Fruit fly (Drosophila melanogaster): Measurements from ENCODE around the gene Pxt.

The Pxt gene

dm6 chr3R:17680268-17680638 lies 39.0 kb upstream of the Pxt start:
- TF ChIP-seq Mnt (GFP tag; optimal IDR thresholded peaks at IDR 0.05) (no peak), ovo (GFP tag; optimal IDR thresholded peaks at IDR 0.05) (no peak), cnc (optimal IDR thresholded peaks at IDR 0.05) (no peak), tj (GFP tag; optimal IDR thresholded peaks at IDR 0.05) (no peak), CG33017 (tag; optimal IDR thresholded peaks at IDR 0.05) (no peak), CG11617 (GFP tag; optimal IDR thresholded peaks at IDR 0.05) (no peak), CG1620 (GFP tag; optimal IDR thresholded peaks at IDR 0.05) (no peak), Crg-1 (GFP tag; optimal IDR thresholded peaks at IDR 0.05) (no peak), Hr96 (GFP tag; optimal IDR thresholded peaks at IDR 0.05) (no peak), CG12768 (GFP tag; optimal IDR thresholded peaks at IDR 0.05) (no peak), bab1 (GFP tag; optimal IDR thresholded peaks at IDR 0.05) (no peak), toe (GFP tag; optimal IDR thresholded peaks at IDR 0.05) (no peak), CG14711 (tag; optimal IDR thresholded peaks at IDR 0.05) (no peak), cic (GFP tag; optimal IDR thresholded peaks at IDR 0.05) (no peak)

- TF ChIP-seq kay (GFP tag; ENCODE audit: borderline replicate concordance) (peak; percentile 30), CG7101 (tag; optimal IDR thresholded peaks at IDR 0.05) (peak; percentile 24), cic (GFP tag; optimal IDR thresholded peaks at IDR 0.05) (no peak), Mnt (GFP tag; optimal IDR thresholded peaks at IDR 0.05) (peak; percentile 74), Crg-1 (GFP tag; optimal IDR thresholded peaks at IDR 0.05) (peak; percentile 6), CG1620 (GFP tag; optimal IDR thresholded peaks at IDR 0.05) (peak; percentile 3), Hr96 (GFP tag; optimal IDR thresholded peaks at IDR 0.05) (no peak), tj (GFP tag; optimal IDR thresholded peaks at IDR 0.05) (peak; percentile 75), ovo (GFP tag; optimal IDR thresholded peaks at IDR 0.05) (peak; percentile 18), CG11617 (GFP tag; optimal IDR thresholded peaks at IDR 0.05) (peak; percentile 72), CG33017 (tag; optimal IDR thresholded peaks at IDR 0.05) (peak; percentile 43), pad (GFP tag; optimal IDR thresholded peaks at IDR 0.05) (peak; percentile 52), cnc (optimal IDR thresholded peaks at IDR 0.05) (no peak), bab1 (GFP tag; optimal IDR thresholded peaks at IDR 0.05) (peak; percentile 25), toe (GFP tag; optimal IDR thresholded peaks at IDR 0.05) (no peak), CG12768 (GFP tag; optimal IDR thresholded peaks at IDR 0.05) (peak; percentile 18), CG5204 (GFP tag; optimal IDR thresholded peaks at IDR 0.05) (no peak), CG14711 (tag; optimal IDR thresholded peaks at IDR 0.05) (peak; percentile 11), Clk (GFP tag; optimal IDR thresholded peaks at IDR 0.05) (peak; percentile 35), CG7045 (GFP tag; optimal IDR thresholded peaks at IDR 0.05) (peak; percentile 28)
Measured at dm6 chr3R:17680639-17681302, 38.5 kb upstream of the Pxt start.

DNA sequence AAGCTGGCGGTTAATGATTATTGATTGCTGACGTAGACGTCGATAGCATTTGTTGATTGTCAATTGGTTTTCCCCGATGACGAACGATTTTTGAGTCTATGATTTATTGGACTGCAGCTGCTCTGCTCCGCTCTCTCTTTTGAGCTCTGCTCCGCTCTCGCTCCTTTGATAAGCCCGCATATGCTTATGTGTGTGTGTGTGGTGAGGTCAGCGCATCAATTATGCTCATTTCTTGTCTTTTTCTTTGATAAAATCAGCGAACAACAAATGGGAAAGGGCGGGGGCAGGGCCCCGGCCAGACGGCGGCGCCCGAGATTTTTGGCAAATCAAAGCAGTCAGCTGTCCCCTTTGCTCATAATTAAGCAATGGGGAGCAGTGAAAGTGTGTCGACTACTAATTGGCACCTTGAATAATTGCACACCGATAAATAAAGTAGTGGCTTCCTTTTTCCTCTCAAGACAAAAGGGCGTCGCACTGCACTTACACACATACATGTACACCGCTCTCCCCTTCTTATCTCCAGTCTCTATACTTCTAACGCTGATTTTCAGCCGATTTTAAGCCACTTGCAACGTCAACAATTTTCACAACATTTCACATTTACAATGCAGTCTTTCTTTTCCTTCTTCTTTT lies 37.5 kb upstream of the Pxt start:
- no peak for TF ChIP-seq CG33017 (tag; optimal IDR thresholded peaks at IDR 0.05)
- TF ChIP-seq CG7101 (tag; optimal IDR thresholded peaks at IDR 0.05), result no peak
- TF ChIP-seq tj (GFP tag; optimal IDR thresholded peaks at IDR 0.05), result no peak
- TF ChIP-seq Mnt (GFP tag; optimal IDR thresholded peaks at IDR 0.05), result no peak
- TF ChIP-seq CG1620 (GFP tag; optimal IDR thresholded peaks at IDR 0.05), result no peak
- TF ChIP-seq toe (GFP tag; optimal IDR thresholded peaks at IDR 0.05), result no peak
- no peak for TF ChIP-seq ovo (GFP tag; optimal IDR thresholded peaks at IDR 0.05)
- TF ChIP-seq cnc (optimal IDR thresholded peaks at IDR 0.05), result no peak
- TF ChIP-seq Hr96 (GFP tag; optimal IDR thresholded peaks at IDR 0.05), result no peak
- no peak for TF ChIP-seq cic (GFP tag; optimal IDR thresholded peaks at IDR 0.05)
- TF ChIP-seq Clk (GFP tag; optimal IDR thresholded peaks at IDR 0.05), result no peak
- no peak for TF ChIP-seq Crg-1 (GFP tag; optimal IDR thresholded peaks at IDR 0.05)
- TF ChIP-seq bab1 (GFP tag; optimal IDR thresholded peaks at IDR 0.05), result no peak
- TF ChIP-seq CG11617 (GFP tag; optimal IDR thresholded peaks at IDR 0.05), result no peak
- TF ChIP-seq CG12768 (GFP tag; optimal IDR thresholded peaks at IDR 0.05), result no peak
- no peak for TF ChIP-seq CG7045 (GFP tag; optimal IDR thresholded peaks at IDR 0.05)

- TF ChIP-seq Mnt (GFP tag; optimal IDR thresholded peaks at IDR 0.05) (no peak), cic (GFP tag; optimal IDR thresholded peaks at IDR 0.05) (peak; percentile 57), Crg-1 (GFP tag; optimal IDR thresholded peaks at IDR 0.05) (peak; percentile 37), CG14711 (tag; optimal IDR thresholded peaks at IDR 0.05) (peak; percentile 65), tj (GFP tag; optimal IDR thresholded peaks at IDR 0.05) (peak; percentile 76), CG7045 (GFP tag; optimal IDR thresholded peaks at IDR 0.05) (no peak), CG5204 (GFP tag; optimal IDR thresholded peaks at IDR 0.05) (no peak), CG1620 (GFP tag; optimal IDR thresholded peaks at IDR 0.05) (peak; percentile 10), CG11617 (GFP tag; optimal IDR thresholded peaks at IDR 0.05) (peak; percentile 31), CG7101 (tag; optimal IDR thresholded peaks at IDR 0.05) (peak; percentile 28), bab1 (GFP tag; optimal IDR thresholded peaks at IDR 0.05) (peak; percentile 26)
Measured at dm6 chr3R:17682244-17682773, 36.9 kb upstream of the Pxt start, which contains the start of the genes alt and CG7655. Gene alt, minus strand, starts transcription at chr3R:17682515. Gene CG7655, plus strand, starts transcription at chr3R:17682669.

dm6 chr3R:17684854-17685253 lies 34.4 kb upstream of the Pxt start, which contains the start of the genes CG31251 and CG31360:
Gene CG31251, minus strand, starts transcription at chr3R:17684915.
Gene CG31360, plus strand, starts transcription at chr3R:17685097.
- TF ChIP-seq CG14711 (tag; optimal IDR thresholded peaks at IDR 0.05) (peak; percentile 39), CG7101 (tag; optimal IDR thresholded peaks at IDR 0.05) (peak; percentile 13), Hr96 (GFP tag; optimal IDR thresholded peaks at IDR 0.05) (no peak), bab1 (GFP tag; optimal IDR thresholded peaks at IDR 0.05) (peak; percentile 4)

dm6 chr3R:17686875-17687274 lies 32.4 kb upstream of the Pxt start, which contains the start of gene CG31249:
Gene CG31249, minus strand, starts transcription at chr3R:17687071.
- TF ChIP-seq kay (GFP tag; ENCODE audit: borderline replicate concordance) (no peak), CG11617 (GFP tag; optimal IDR thresholded peaks at IDR 0.05) (no peak), Crg-1 (GFP tag; optimal IDR thresholded peaks at IDR 0.05) (peak; percentile 16), cic (GFP tag; optimal IDR thresholded peaks at IDR 0.05) (no peak), CG7045 (GFP tag; optimal IDR thresholded peaks at IDR 0.05) (no peak), CG7101 (tag; optimal IDR thresholded peaks at IDR 0.05) (peak; percentile 22), bab1 (GFP tag; optimal IDR thresholded peaks at IDR 0.05) (peak; percentile 49)
